Fruit fly (Drosophila melanogaster) whole organism, embryonic: ENCODE results near the gene Ada2a.

Experiments used
- Bgb ChIP-seq: fragments of 200-800 bp; sonication (Bioruptor generic); IDR thresholded peaks from 2 replicates; pipeline ENCODE4 v1.3.6; 2022; ENCODE audit warnings: missing biosample characterization, missing genetic modification characterization; ENCODE audit not compliant: partially characterized antibody
- C15 ChIP-seq: fragments of 200-800 bp; sonication (Bioruptor generic); IDR thresholded peaks from 3 replicates; pipeline ENCODE4 v1.3.6; 2022; ENCODE audit warnings: missing biosample characterization, missing genetic modification characterization
- CG10147 ChIP-seq: fragments of 200-800 bp; sonication (Bioruptor generic); optimal IDR thresholded peaks from 2 replicates; lab custom pipeline; 2019; ENCODE audit warnings: missing biosample characterization, mild to moderate bottlenecking, missing genetic modification characterization, moderate library complexity
- CG12104 ChIP-seq: fragments of 200-800 bp; sonication (Bioruptor generic); optimal IDR thresholded peaks from 3 replicates; lab custom pipeline; 2016; ENCODE audit warnings: missing biosample characterization, missing genetic modification characterization
- CG14050 ChIP-seq: fragments of 200-800 bp; sonication (Bioruptor generic); IDR thresholded peaks from 3 replicates; pipeline ENCODE4 v1.3.6; 2022; ENCODE audit warnings: missing biosample characterization, missing genetic modification characterization
- CG14965 ChIP-seq: fragments of 200-800 bp; sonication (Bioruptor generic); optimal IDR thresholded peaks from 2 replicates; lab custom pipeline; 2016; ENCODE audit warnings: missing biosample characterization, missing genetic modification characterization, borderline replicate concordance
- CG15011 ChIP-seq: fragments of 200-800 bp; sonication (Bioruptor generic); optimal IDR thresholded peaks from 3 replicates; lab custom pipeline; 2018; ENCODE audit warnings: missing biosample characterization, mild to moderate bottlenecking, missing genetic modification characterization
- CG15479 ChIP-seq: fragments of 200-800 bp; sonication (Bioruptor generic); optimal IDR thresholded peaks from 3 replicates; lab custom pipeline; 2019; ENCODE audit warnings: missing biosample characterization, mild to moderate bottlenecking, missing genetic modification characterization, moderate library complexity
- CG1792 ChIP-seq: fragments of 200-800 bp; sonication (Bioruptor generic); optimal IDR thresholded peaks from 2 replicates; lab custom pipeline; 2016; ENCODE audit warnings: missing biosample characterization, missing genetic modification characterization
- CG18262 ChIP-seq: fragments of 200-800 bp; optimal IDR thresholded peaks from 3 replicates; lab custom pipeline; 2019; ENCODE audit warnings: missing biosample characterization, mild to moderate bottlenecking, missing genetic modification characterization, moderate library complexity
- CG18476 ChIP-seq: fragments of 200-800 bp; sonication (Bioruptor generic); optimal IDR thresholded peaks from 2 replicates; lab custom pipeline; 2016; ENCODE audit warnings: missing biosample characterization, mild to moderate bottlenecking, missing genetic modification characterization
- CG43689 ChIP-seq: fragments of 200-800 bp; sonication (Bioruptor generic); IDR thresholded peaks from 2 replicates; pipeline ENCODE4 v1.3.6; 2022; ENCODE audit warnings: missing biosample characterization, missing genetic modification characterization
- CG4730 ChIP-seq: fragments of 200-800 bp; sonication (Bioruptor generic); IDR thresholded peaks from 2 replicates; pipeline ENCODE4 v1.3.6; 2022; ENCODE audit warnings: missing biosample characterization, missing genetic modification characterization
- CG5180 ChIP-seq: fragments of 200-800 bp; sonication (Bioruptor generic); optimal IDR thresholded peaks from 3 replicates; lab custom pipeline; 2017; ENCODE audit warnings: missing biosample characterization, missing genetic modification characterization, mild to moderate bottlenecking, moderate library complexity, missing genetic modification reagents
- CG6175 ChIP-seq: fragments of 200-800 bp; sonication (Bioruptor generic); IDR thresholded peaks from 3 replicates; pipeline ENCODE4 v1.3.6; 2022; ENCODE audit warnings: missing biosample characterization, missing genetic modification characterization
- CG7987 ChIP-seq: fragments of 200-800 bp; sonication (Bioruptor generic); optimal IDR thresholded peaks from 2 replicates; lab custom pipeline; 2018; ENCODE audit warnings: missing biosample characterization, mild to moderate bottlenecking, missing genetic modification characterization, moderate library complexity
- CG8388 ChIP-seq: fragments of 200-800 bp; sonication (Bioruptor generic); optimal IDR thresholded peaks from 2 replicates; lab custom pipeline; 2019; ENCODE audit warnings: missing biosample characterization, mild to moderate bottlenecking, missing genetic modification characterization, moderate library complexity
- Chrac-16 ChIP-seq: fragments of 200-800 bp; sonication (Bioruptor generic); optimal IDR thresholded peaks from 3 replicates; lab custom pipeline; 2016; ENCODE audit warnings: missing biosample characterization, missing genetic modification characterization
- Dad ChIP-seq: fragments of 200-800 bp; sonication (Bioruptor generic); optimal IDR thresholded peaks from 3 replicates; lab custom pipeline; 2016; ENCODE audit warnings: missing biosample characterization, missing genetic modification characterization
- ERR ChIP-seq: fragments of 200-800 bp; sonication (Bioruptor generic); optimal IDR thresholded peaks from 2 replicates; lab custom pipeline; 2016; ENCODE audit warnings: missing biosample characterization, missing genetic modification characterization
- Eip74EF ChIP-seq, 2 experiments: fragments of 200-800 bp in 1 of 2; fragments of >200 bp in 1 of 2; sonication (Bioruptor generic) in 1 of 2; optimal IDR thresholded peaks; 2 replicates each; lab custom pipeline; 2017 to 2019; ENCODE audit warnings: missing biosample characterization in 2 of 2, missing genetic modification characterization in 2 of 2, mild to moderate bottlenecking in 1 of 2, moderate library complexity in 1 of 2
- Ets65A ChIP-seq: fragments of 200-800 bp; sonication (Bioruptor generic); peaks from one replicate; lab custom pipeline; 2016; ENCODE audit warnings: missing biosample characterization, missing genetic modification characterization
- GATAe ChIP-seq: fragments of 200-800 bp; sonication (Bioruptor generic); conservative IDR thresholded peaks from 2 replicates; pipeline ENCODE4 v1.3.6; 2022; ENCODE audit warnings: missing biosample characterization, missing genetic modification characterization
- Gug ChIP-seq: fragments of 200-800 bp; sonication (Bioruptor generic); IDR thresholded peaks from 4 replicates; pipeline ENCODE4 v1.3.6; 2022; ENCODE audit warnings: missing biosample characterization, missing genetic modification characterization
- H2.0 ChIP-seq: fragments of 200-800 bp; sonication (Bioruptor generic); IDR thresholded peaks from 2 replicates; pipeline ENCODE4 v1.3.6; 2022; ENCODE audit warnings: missing biosample characterization, missing genetic modification characterization
- HLHmδ ChIP-seq: fragments of 200-800 bp; sonication (Bioruptor generic); optimal IDR thresholded peaks from 2 replicates; lab custom pipeline; 2018; ENCODE audit warnings: missing biosample characterization, mild to moderate bottlenecking, missing genetic modification characterization, moderate library complexity
- Nf-YB ChIP-seq: fragments of 200-800 bp; sonication (Bioruptor generic); optimal IDR thresholded peaks from 3 replicates; lab custom pipeline; 2019; ENCODE audit warnings: missing biosample characterization, mild to moderate bottlenecking, missing genetic modification characterization, moderate library complexity
- Oaz ChIP-seq: fragments of 200-800 bp; sonication (Bioruptor generic); IDR thresholded peaks from 2 replicates; pipeline ENCODE4 v1.3.6; 2022; ENCODE audit warnings: missing biosample characterization, missing genetic modification characterization
- Ptx1 ChIP-seq: fragments of 200-800 bp; sonication (Bioruptor generic); IDR thresholded peaks from 2 replicates; pipeline ENCODE4 v1.3.6; 2022; ENCODE audit warnings: missing biosample characterization, missing genetic modification characterization
- Vsx1 ChIP-seq: fragments of 200-800 bp; sonication (Bioruptor generic); optimal IDR thresholded peaks from 2 replicates; lab custom pipeline; 2017; ENCODE audit warnings: missing biosample characterization, mild to moderate bottlenecking, missing genetic modification characterization, missing genetic modification reagents
- YL-1 ChIP-seq: fragments of 200-800 bp; sonication (Bioruptor generic); optimal IDR thresholded peaks from 3 replicates; lab custom pipeline; 2017; ENCODE audit warnings: missing biosample characterization, mild to moderate bottlenecking, missing genetic modification characterization
- amos ChIP-seq: fragments of 200-800 bp; sonication (Bioruptor generic); IDR thresholded peaks from 2 replicates; pipeline ENCODE4 v1.3.6; 2022; ENCODE audit warnings: missing biosample characterization, missing genetic modification characterization; ENCODE audit not compliant: partially characterized antibody
- ato ChIP-seq: fragments of 200-800 bp; sonication (Bioruptor generic); IDR thresholded peaks from 2 replicates; pipeline ENCODE4 v1.3.6; 2022; ENCODE audit warnings: missing biosample characterization, missing genetic modification characterization; ENCODE audit not compliant: partially characterized antibody
- bbx ChIP-seq: fragments of 200-800 bp; sonication (Bioruptor generic); IDR thresholded peaks from 2 replicates; pipeline ENCODE4 v1.3.6; 2022; ENCODE audit warnings: missing biosample characterization, missing genetic modification characterization; ENCODE audit not compliant: partially characterized antibody
- br ChIP-seq: fragments of >200 bp; optimal IDR thresholded peaks from 2 replicates; lab custom pipeline; 2017
- chm ChIP-seq: fragments of 200-800 bp; sonication (Bioruptor generic); IDR thresholded peaks from 2 replicates; pipeline ENCODE4 v1.3.6; 2022; ENCODE audit warnings: missing biosample characterization, missing genetic modification characterization
- crc ChIP-seq: fragments of 200-800 bp; sonication (Bioruptor generic); optimal IDR thresholded peaks from 2 replicates; lab custom pipeline; 2016; ENCODE audit warnings: missing biosample characterization, missing genetic modification characterization
- fu2 ChIP-seq: fragments of 200-800 bp; sonication (Bioruptor generic); optimal IDR thresholded peaks from 2 replicates; lab custom pipeline; 2016; ENCODE audit warnings: missing biosample characterization, missing genetic modification characterization
- gro ChIP-seq: fragments of 200-800 bp; sonication (Bioruptor generic); optimal IDR thresholded peaks from 2 replicates; lab custom pipeline; 2016; ENCODE audit warnings: missing biosample characterization, missing genetic modification characterization
- gt ChIP-seq: fragments of 200-800 bp; sonication (Bioruptor generic); IDR thresholded peaks from 2 replicates; pipeline ENCODE4 v1.3.6; 2022; ENCODE audit warnings: missing biosample characterization, missing genetic modification characterization
- ham ChIP-seq: fragments of 200-800 bp; sonication (Bioruptor generic); IDR thresholded peaks from 2 replicates; pipeline ENCODE4 v1.3.6; 2022; ENCODE audit warnings: missing biosample characterization, missing genetic modification characterization
- hbn ChIP-seq: fragments of 200-800 bp; sonication (Bioruptor generic); IDR thresholded peaks from 2 replicates; pipeline ENCODE4 v1.3.6; 2022; ENCODE audit warnings: missing biosample characterization, missing genetic modification characterization; ENCODE audit not compliant: partially characterized antibody
- org-1 ChIP-seq: fragments of 200-800 bp; sonication (Bioruptor generic); optimal IDR thresholded peaks from 2 replicates; lab custom pipeline; 2017; ENCODE audit warnings: missing biosample characterization, missing genetic modification characterization
- sc ChIP-seq, 3 experiments: fragments of >200 bp in 2 of 3; fragments of 200-800 bp in 1 of 3; sonication (Bioruptor generic) in 1 of 3; optimal IDR thresholded peaks; 2 replicates in 2 of 3; 3 replicates in 1 of 3; lab custom pipeline; 2017; ENCODE audit warnings: mild to moderate bottlenecking in 1 of 3, missing biosample characterization in 1 of 3, missing genetic modification characterization in 1 of 3, missing genetic modification reagents in 1 of 3
- schlank ChIP-seq: fragments of 200-800 bp; sonication (Bioruptor generic); optimal IDR thresholded peaks from 2 replicates; lab custom pipeline; 2018; ENCODE audit warnings: missing biosample characterization, mild to moderate bottlenecking, missing genetic modification characterization
- sd ChIP-seq: fragments of 200-800 bp; sonication (Bioruptor generic); optimal IDR thresholded peaks from 3 replicates; lab custom pipeline; 2018; ENCODE audit warnings: missing biosample characterization, mild to moderate bottlenecking, missing genetic modification characterization, moderate library complexity
- seq ChIP-seq: fragments of 200-800 bp; sonication (Bioruptor generic); IDR thresholded peaks from 2 replicates; pipeline ENCODE4 v1.3.6; 2022; ENCODE audit warnings: missing biosample characterization, missing genetic modification characterization
- slp2 ChIP-seq: fragments of 200-800 bp; sonication (Bioruptor generic); optimal IDR thresholded peaks from 2 replicates; lab custom pipeline; 2016; ENCODE audit warnings: missing biosample characterization, missing genetic modification characterization
- sug ChIP-seq: fragments of 200-800 bp; optimal IDR thresholded peaks from 2 replicates; lab custom pipeline; 2019; ENCODE audit warnings: missing biosample characterization, mild to moderate bottlenecking, missing genetic modification characterization, moderate library complexity
- vvl ChIP-seq: fragments of 200-800 bp; sonication (Bioruptor generic); IDR thresholded peaks from 2 replicates; pipeline ENCODE4 v1.3.6; 2022; ENCODE audit warnings: missing biosample characterization, missing genetic modification characterization
- wek ChIP-seq: fragments of 200-800 bp; sonication (Bioruptor generic); optimal IDR thresholded peaks from 3 replicates; lab custom pipeline; 2018; ENCODE audit warnings: missing biosample characterization, mild to moderate bottlenecking, missing genetic modification characterization, moderate library complexity

Ada2a gene

dm6 chr3R:18223434-18223833 is 31.9 kb downstream of the Ada2a start, which contains the start of the genes mTerf5 and Non3 (continued):
- TF ChIP-seq HLHmδ (no peak), ato (peak; percentile 45; the same call in 1 of the 2 replicates), CG43689 (0 out of 2 replicates have a peak, but pooled peaks have one; percentile 12), CG5180 (GFP tag; lab: Kevin White, UChicago) (no peak), schlank (no peak), gt (no peak), br (no peak), CG1792 (GFP tag; lab: Kevin White, UChicago) (no peak), Nf-YB (GFP tag; lab: Kevin White, UChicago) (peak; percentile 29), Oaz (GFP tag; lab: Robert Waterston, UW) (no peak), GATAe (GFP tag; lab: Robert Waterston, UW) (no peak), YL-1 (peak; percentile 50), C15 (GFP tag; lab: Robert Waterston, UW) (no peak), bbx (GFP tag; lab: Robert Waterston, UW) (peak; percentile 72; the same call in 1 of the 2 replicates), CG15479 (GFP tag; lab: Kevin White, UChicago) (no peak), Dad (GFP tag; lab: Kevin White, UChicago) (no peak), wek (GFP tag; lab: Kevin White, UChicago) (no peak), Ets65A (GFP tag; lab: Kevin White, UChicago) (peak; percentile 83), hbn (GFP tag; lab: Robert Waterston, UW) (peak; percentile 83), CG18262 (tag; lab: Kevin White, UChicago) (peak; percentile 63), fu2 (GFP tag; lab: Kevin White, UChicago) (no peak), sug (tag; lab: Kevin White, UChicago) (peak; percentile 62), crc (GFP tag; lab: Kevin White, UChicago) (no peak), CG7987 (peak; percentile 9), seq (no peak), Ptx1 (GFP tag; lab: Robert Waterston, UW) (peak; percentile 59), ERR (GFP tag; lab: Kevin White, UChicago) (no peak), Vsx1 (GFP tag; lab: Kevin White, UChicago) (peak; percentile 27), Gug (GFP tag; lab: Robert Waterston, UW) (peak; percentile 56; the same call in 2 of the 4 replicates), amos (GFP tag; lab: Robert Waterston, UW) (peak; percentile 84), CG14965 (GFP tag; lab: Kevin White, UChicago) (no peak), chm (GFP tag; lab: Robert Waterston, UW) (no peak), H2.0 (GFP tag; lab: Robert Waterston, UW) (no peak), Bgb (peak; percentile 85), CG10147 (GFP tag; lab: Kevin White, UChicago) (peak; percentile 68), Chrac-16 (GFP tag; lab: Kevin White, UChicago) (peak; percentile 46), ham (GFP tag; lab: Robert Waterston, UW) (no peak), sd (peak; percentile 42), org-1 (no peak), CG6175 (GFP tag; lab: Robert Waterston, UW) (no peak), sc (optimal IDR thresholded peaks at IDR 0.05; lab: Kevin White, UChicago) (no peak), sc (GFP tag; optimal IDR thresholded peaks at IDR 0.05; lab: Kevin White, UChicago) (peak; percentile 34), vvl (peak; percentile 66), CG15011 (no peak), CG12104 (GFP tag; lab: Kevin White, UChicago) (no peak), CG8388 (GFP tag; lab: Kevin White, UChicago) (peak; percentile 61), CG18476 (GFP tag; lab: Kevin White, UChicago) (peak; percentile 10), CG4730 (GFP tag; lab: Robert Waterston, UW) (peak; percentile 21; the same call in 1 of the 2 replicates), gro (GFP tag; lab: Kevin White, UChicago) (no peak), slp2 (GFP tag; lab: Kevin White, UChicago) (no peak), CG14050 (no peak), Eip74EF (GFP tag; optimal IDR thresholded peaks at IDR 0.05; lab: Kevin White, UChicago) (no peak)
